Worm (Caenorhabditis elegans) whole organism, L1 larva: ENCODE data around the gene mam-2.
"Not testable (repeated sequence)": the region's sequence is repeated elsewhere in the genome, so short reads cannot be mapped to it uniquely, and the experiment has no call there.

Experiments used
- Y116A8C.19 ChIP-seq: sonication (generic microtip); optimal IDR thresholded peaks from 2 replicates; lab custom pipeline; 2016; ENCODE audit warnings: missing compliant biosample characterization, missing genetic modification characterization, borderline replicate concordance
- ces-1 ChIP-seq: fragments of 150-350 bp; optimal IDR thresholded peaks from 2 replicates; lab custom pipeline; 2014; ENCODE audit warnings: missing biosample characterization, missing genetic modification reagents, missing genetic modification characterization
- dpl-1 ChIP-seq, 3 experiments: fragments of 150-350 bp in 2 of 3; sonication (generic microtip) in 1 of 3; optimal IDR thresholded peaks; 2 replicates each; lab custom pipeline; 2014 to 2017; ENCODE audit warnings: missing biosample characterization in 3 of 3, missing genetic modification characterization in 3 of 3, missing genetic modification reagents in 3 of 3
- efl-1 ChIP-seq, 4 experiments: fragments of 150-350 bp; optimal IDR thresholded peaks in 3 of 4; peaks in 1 of 4; 1 replicate in 1 of 4; 2 replicates in 3 of 4; lab custom pipeline; 2014; ENCODE audit warnings: missing biosample characterization in 2 of 4, missing genetic modification characterization in 2 of 4, missing genetic modification reagents in 2 of 4
- egl-27 ChIP-seq, 2 experiments: fragments of 150-350 bp in 1 of 2; sonication (generic microtip); optimal IDR thresholded peaks; 3 replicates each; lab custom pipeline; 2017 to 2018; ENCODE audit warnings: missing biosample characterization in 2 of 2, missing genetic modification characterization in 2 of 2, missing genetic modification reagents in 2 of 2
- jun-1 ChIP-seq: fragments of 150-350 bp; optimal IDR thresholded peaks from 2 replicates; lab custom pipeline; 2014; ENCODE audit warnings: missing biosample characterization, missing genetic modification reagents, missing genetic modification characterization
- lin-13 ChIP-seq: fragments of 150-350 bp; optimal IDR thresholded peaks from 2 replicates; lab custom pipeline; 2014; ENCODE audit warnings: missing biosample characterization, missing genetic modification reagents, missing genetic modification characterization
- snpc-4 ChIP-seq: fragments of 150-350 bp; optimal IDR thresholded peaks from 2 replicates; lab custom pipeline; 2014; ENCODE audit warnings: missing biosample characterization, missing genetic modification characterization
- sptf-1 ChIP-seq: fragments of 150-350 bp; optimal IDR thresholded peaks from 2 replicates; lab custom pipeline; 2014; ENCODE audit warnings: missing biosample characterization, missing genetic modification characterization
- ztf-11 ChIP-seq, 2 experiments: sonication (generic microtip); optimal IDR thresholded peaks; 2 replicates each; lab custom pipeline; 2016 to 2017; ENCODE audit warnings: missing genetic modification characterization in 2 of 2, missing biosample characterization in 1 of 2, missing compliant biosample characterization in 1 of 2
- ztf-4 ChIP-seq: fragments of 150-350 bp; optimal IDR thresholded peaks from 2 replicates; lab custom pipeline; 2014; ENCODE audit warnings: missing biosample characterization, missing genetic modification characterization

- TF ChIP-seq Y116A8C.19; sptf-1; ztf-11 (tag; optimal IDR thresholded peaks at IDR 0.05; lab: Kevin White, UChicago); snpc-4; egl-27 (tag; optimal IDR thresholded peaks at IDR 0.05; lab: Kevin White, UChicago); jun-1; lin-13 (GFP tag; lab: Kevin White, UChicago); dpl-1 (GFP tag; optimal IDR thresholded peaks at IDR 0.05; lab: Kevin White, UChicago); efl-1 (optimal IDR thresholded peaks at IDR 0.05; lab: Kevin White, UChicago); efl-1 (GFP tag; optimal IDR thresholded peaks at IDR 0.05 in 1 of 2; lab: Kevin White, UChicago); ztf-4 (tag; lab: Kevin White, UChicago); ces-1 (GFP tag; lab: Kevin White, UChicago): not testable (repeated sequence)
Measured at ce11 chrIV:10028779-10029178, 45.8 kb downstream of the mam-2 start, which contains the start of the genes F44D12.16 and msd-2.
